Worm (Caenorhabditis elegans): ENCODE measurements around the gene sma-5.

- TF ChIP-seq zag-1 (tag; optimal IDR thresholded peaks at IDR 0.05), result no peak
- TF ChIP-seq nhr-77 (tag; optimal IDR thresholded peaks at IDR 0.05), result no peak
- TF ChIP-seq nhr-237 (tag; optimal IDR thresholded peaks at IDR 0.05), result no peak
- no peak for TF ChIP-seq ztf-4 (tag; optimal IDR thresholded peaks at IDR 0.05)
- TF ChIP-seq R02D3.7 (tag; optimal IDR thresholded peaks at IDR 0.05), result no peak
- TF ChIP-seq lin-13 (GFP tag; optimal IDR thresholded peaks at IDR 0.05), result no peak
- no peak for TF ChIP-seq nhr-23 (tag; optimal IDR thresholded peaks at IDR 0.05)
- no peak for TF ChIP-seq F13H6.1 (tag; optimal IDR thresholded peaks at IDR 0.05)
- TF ChIP-seq egl-27 (tag; optimal IDR thresholded peaks at IDR 0.05), result no peak
- no peak for TF ChIP-seq ama-1 (optimal IDR thresholded peaks at IDR 0.05)
- no peak for TF ChIP-seq skn-1 (tag; optimal IDR thresholded peaks at IDR 0.05)
Measured at ce11 chrX:11985887-11986286, 19.5 kb downstream of the sma-5 start, which contains the start of gene C49F5.5.
